Worm (Caenorhabditis elegans): Measurements from ENCODE around the gene col-143.

DNA sequence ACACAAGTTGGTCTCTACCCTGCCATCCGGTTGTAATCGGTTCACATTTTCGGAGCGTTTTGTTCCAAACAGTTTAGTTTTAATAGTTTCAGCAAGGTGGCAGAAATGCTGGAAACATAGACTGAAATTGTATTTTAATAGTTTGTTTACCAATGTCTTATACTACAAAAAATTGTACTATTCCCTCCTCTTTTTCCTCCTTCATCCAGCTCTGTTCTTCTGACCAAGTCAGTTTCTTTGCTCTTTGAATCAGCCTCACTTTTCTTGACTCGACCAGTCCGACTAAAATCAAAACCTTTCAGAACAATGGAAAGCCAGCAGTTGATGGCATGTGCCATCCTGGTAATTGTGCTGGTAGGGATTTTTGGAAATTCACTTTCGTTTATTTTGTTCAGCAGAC is 34.6 kb downstream of the col-143 start, which contains the start of gene frpr-18:
- TF ChIP-seq gei-8 (GFP tag; optimal IDR thresholded peaks at IDR 0.05) (no peak), fos-1 (tag; optimal IDR thresholded peaks at IDR 0.05) (no peak)
